Worm (Caenorhabditis elegans): ENCODE measurements around the gene F58A6.2.

ce11 chrII:5092362-5093281, 43.9 kb upstream of the F58A6.2 start, which contains the start of gene C04G6.2:
- TF ChIP-seq ztf-23 (GFP tag; IDR thresholded peaks at IDR 0.05) = no peak
- TF ChIP-seq T22C8.4 (GFP tag; IDR thresholded peaks at IDR 0.05) = no peak
- no peak for TF ChIP-seq flt-1 (GFP tag; IDR thresholded peaks at IDR 0.05)
